Worm (Caenorhabditis elegans): ENCODE measurements around the gene nhr-126.

- TF ChIP-seq ZK546.5 (tag; optimal IDR thresholded peaks at IDR 0.05) (no peak), ama-1 (optimal IDR thresholded peaks at IDR 0.05) (no peak), lin-13 (GFP tag; optimal IDR thresholded peaks at IDR 0.05) (no peak), pha-4 (GFP tag; IDR thresholded peaks at IDR 0.05) (no peak), pha-4 (tag; optimal IDR thresholded peaks at IDR 0.05) (no peak), ceh-32 (tag; optimal IDR thresholded peaks at IDR 0.05; ENCODE audit: poor library complexity) (no peak), aly-2 (tag; optimal IDR thresholded peaks at IDR 0.05) (no peak), mdl-1 (tag; optimal IDR thresholded peaks at IDR 0.05) (peak in 1 of 2 experiments; percentile 15), lin-29 (GFP tag; IDR thresholded peaks at IDR 0.05) (no peak), skn-1 (tag; optimal IDR thresholded peaks at IDR 0.05) (no peak), daf-12 (tag; optimal IDR thresholded peaks at IDR 0.05) (no peak), F37D6.2 (tag; optimal IDR thresholded peaks at IDR 0.05) (no peak)
Measured at ce11 chrV:2201240-2201639, 27.6 kb upstream of the nhr-126 start, which contains the start of gene cyp-32B1.

Data from whole organism, L4 larva.